Fruit fly (Drosophila melanogaster): ENCODE measurements around the gene Rh6.

Rh6 gene

DNA sequence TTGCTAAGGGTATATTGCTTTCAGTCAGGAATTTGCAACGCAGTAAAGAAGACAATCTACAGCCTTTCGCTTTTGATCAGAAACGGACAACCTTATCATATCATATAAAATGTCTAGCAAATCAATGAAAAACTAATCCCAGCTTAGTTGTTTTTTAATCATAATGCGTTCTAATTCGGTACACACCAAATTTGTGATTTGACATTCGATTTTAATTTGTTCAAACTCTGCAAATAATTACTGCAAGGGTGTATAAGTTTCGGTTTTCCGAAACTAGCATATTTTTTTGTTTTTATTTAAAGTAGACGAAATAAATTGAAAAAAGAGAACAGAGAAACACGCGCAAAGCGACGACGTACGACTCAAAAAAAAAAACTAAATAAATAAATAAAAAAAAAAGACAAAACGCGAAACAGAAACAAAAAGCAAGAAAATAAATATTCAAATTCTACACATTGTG lies 10.2 kb upstream of the Rh6 start (continued):
- no peak for TF ChIP-seq wek (GFP tag; optimal IDR thresholded peaks at IDR 0.05)
- no peak for TF ChIP-seq CG42726 (GFP tag; IDR thresholded peaks at IDR 0.05; ENCODE audit: partially characterized antibody)
- TF ChIP-seq CG13624 (GFP tag; optimal IDR thresholded peaks at IDR 0.05), result peak; percentile 43
- peak; percentile 9 for TF ChIP-seq CG10654 (GFP tag; optimal IDR thresholded peaks at IDR 0.05)
- peak; percentile 21 for TF ChIP-seq CG17568 (GFP tag; optimal IDR thresholded peaks at IDR 0.05)
- no peak for TF ChIP-seq Hr39 (optimal IDR thresholded peaks at IDR 0.05)
- no peak for TF ChIP-seq sna (GFP tag; IDR thresholded peaks at IDR 0.05; ENCODE audit: partially characterized antibody)
- TF ChIP-seq CG11247 (GFP tag; IDR thresholded peaks at IDR 0.05), result no peak
- TF ChIP-seq danr (GFP tag; IDR thresholded peaks at IDR 0.05), result peak; percentile 42; the same call in 1 of the 2 replicates
- peak; percentile 8 for TF ChIP-seq shn (GFP tag; optimal IDR thresholded peaks at IDR 0.05)
- TF ChIP-seq BtbVII (GFP tag; optimal IDR thresholded peaks at IDR 0.05), result peak; percentile 42
- TF ChIP-seq CG10209 (GFP tag; optimal IDR thresholded peaks at IDR 0.05), result peak; percentile 51
- no peak for TF ChIP-seq psq (GFP tag; optimal IDR thresholded peaks at IDR 0.05)
- no peak for TF ChIP-seq lbe (GFP tag; optimal IDR thresholded peaks at IDR 0.05)
- TF ChIP-seq Gug (GFP tag; IDR thresholded peaks at IDR 0.05), result peak; percentile 19; the same call in 1 of the 4 replicates
- TF ChIP-seq usp (GFP tag; optimal IDR thresholded peaks at IDR 0.05), result no peak
- TF ChIP-seq CG14710 (tag; optimal IDR thresholded peaks at IDR 0.05), result peak; percentile 7
- TF ChIP-seq slp2 (GFP tag; optimal IDR thresholded peaks at IDR 0.05), result no peak
- TF ChIP-seq wdn (GFP tag; IDR thresholded peaks at IDR 0.05), result peak; percentile 39; the same call in 1 of the 2 replicates
- peak; percentile 62; the same call in 2 of the 3 replicates for TF ChIP-seq CG17361 (GFP tag; IDR thresholded peaks at IDR 0.05)
- TF ChIP-seq CG6175 (GFP tag; IDR thresholded peaks at IDR 0.05), result no peak
- TF ChIP-seq gro (GFP tag; optimal IDR thresholded peaks at IDR 0.05), result peak; percentile 42
- peak; percentile 27 for TF ChIP-seq Chrac-16 (GFP tag; optimal IDR thresholded peaks at IDR 0.05)
- TF ChIP-seq CG12071 (GFP tag; optimal IDR thresholded peaks at IDR 0.05), result peak; percentile 25
- no peak for TF ChIP-seq fd102C (GFP tag; optimal IDR thresholded peaks at IDR 0.05)
- TF ChIP-seq ac (GFP tag; optimal IDR thresholded peaks at IDR 0.05), result no peak
- TF ChIP-seq Max (GFP tag; optimal IDR thresholded peaks at IDR 0.05), result peak; percentile 26
- peak; percentile 26 for TF ChIP-seq unpg (GFP tag; optimal IDR thresholded peaks at IDR 0.05)
- TF ChIP-seq CG10267 (tag; optimal IDR thresholded peaks at IDR 0.05), result peak; percentile 20
- no peak for TF ChIP-seq CG2199 (GFP tag; IDR thresholded peaks at IDR 0.05)
- no peak for TF ChIP-seq pfk (GFP tag; optimal IDR thresholded peaks at IDR 0.05)
- TF ChIP-seq CHES-1-like (GFP tag; optimal IDR thresholded peaks at IDR 0.05), result peak; percentile 22
- no peak for TF ChIP-seq stwl (tag; optimal IDR thresholded peaks at IDR 0.05)
- TF ChIP-seq hth (optimal IDR thresholded peaks at IDR 0.05), result no peak
- TF ChIP-seq bcd (GFP tag; optimal IDR thresholded peaks at IDR 0.05), result peak; percentile 37
- TF ChIP-seq CG1647 (GFP tag; optimal IDR thresholded peaks at IDR 0.05), result no peak
- TF ChIP-seq Stat92E (GFP tag; optimal IDR thresholded peaks at IDR 0.05), result no peak
- TF ChIP-seq tx (GFP tag; optimal IDR thresholded peaks at IDR 0.05), result no peak
- TF ChIP-seq CG9215 (GFP tag; IDR thresholded peaks at IDR 0.05), result peak; percentile 47
- TF ChIP-seq crp (GFP tag; optimal IDR thresholded peaks at IDR 0.05), result no peak
- peak; percentile 69 for TF ChIP-seq CG11504 (tag; optimal IDR thresholded peaks at IDR 0.05)
- TF ChIP-seq tgo (GFP tag; IDR thresholded peaks at IDR 0.05), result peak; percentile 43; the same call in 1 of the 3 replicates
- no peak for TF ChIP-seq CG5180 (GFP tag; optimal IDR thresholded peaks at IDR 0.05)
- peak; percentile 17 for TF ChIP-seq Fer1 (GFP tag; optimal IDR thresholded peaks at IDR 0.05)
- TF ChIP-seq CG2120 (GFP tag; optimal IDR thresholded peaks at IDR 0.05), result peak; percentile 81
- no peak for TF ChIP-seq CG8290 (GFP tag; optimal IDR thresholded peaks at IDR 0.05)
- peak in 1 of 2 experiments; percentile 45 for TF ChIP-seq CG8290 (tag; optimal IDR thresholded peaks at IDR 0.05)
- TF ChIP-seq CG1529 (GFP tag; optimal IDR thresholded peaks at IDR 0.05), result no peak
- TF ChIP-seq Nf-YA (GFP tag; IDR thresholded peaks at IDR 0.05), result no peak
- TF ChIP-seq CG4854 (GFP tag; optimal IDR thresholded peaks at IDR 0.05), result peak; percentile 20
- peak; percentile 32 for TF ChIP-seq HHEX (GFP tag; optimal IDR thresholded peaks at IDR 0.05)
